Fruit fly (Drosophila melanogaster) whole organism, embryonic: ENCODE results near the gene Mybbp1A.

Experiments used
- BtbVII ChIP-seq: fragments of 200-800 bp; sonication (Bioruptor generic); optimal IDR thresholded peaks from 3 replicates; lab custom pipeline; 2017; ENCODE audit warnings: missing biosample characterization, mild to moderate bottlenecking, missing genetic modification characterization
- CG1024 ChIP-seq: fragments of 200-800 bp; sonication (Bioruptor generic); IDR thresholded peaks from 2 replicates; pipeline ENCODE4 v1.3.6; 2022; ENCODE audit warnings: missing biosample characterization, missing genetic modification characterization
- CG10321 ChIP-seq: fragments of 200-800 bp; sonication (Bioruptor generic); IDR thresholded peaks from 2 replicates; pipeline ENCODE4 v1.3.6; 2022; ENCODE audit warnings: missing biosample characterization, missing genetic modification characterization
- CG11247 ChIP-seq: fragments of 200-800 bp; sonication (Bioruptor generic); IDR thresholded peaks from 2 replicates; pipeline ENCODE4 v1.3.6; 2022; ENCODE audit warnings: missing biosample characterization, missing genetic modification characterization
- CG11695 ChIP-seq: fragments of 200-800 bp; sonication (Bioruptor generic); IDR thresholded peaks from 3 replicates; pipeline ENCODE4 v1.3.6; 2022; ENCODE audit warnings: missing biosample characterization, missing genetic modification characterization
- CG12769 ChIP-seq: fragments of 200-800 bp; sonication (Bioruptor generic); optimal IDR thresholded peaks from 2 replicates; lab custom pipeline; 2019; ENCODE audit warnings: missing biosample characterization, mild to moderate bottlenecking, missing genetic modification characterization, moderate library complexity
- CG14667 ChIP-seq: fragments of 200-800 bp; sonication (Bioruptor generic); IDR thresholded peaks from 2 replicates; pipeline ENCODE4 v1.3.6; 2022; ENCODE audit warnings: missing biosample characterization, missing genetic modification characterization
- CG14710 ChIP-seq: fragments of 200-800 bp; sonication (Bioruptor generic); optimal IDR thresholded peaks from 3 replicates; lab custom pipeline; 2019; ENCODE audit warnings: missing biosample characterization, mild to moderate bottlenecking, missing genetic modification characterization, moderate library complexity
- CG16815 ChIP-seq: fragments of 200-800 bp; sonication (Bioruptor generic); optimal IDR thresholded peaks from 3 replicates; lab custom pipeline; 2017; ENCODE audit warnings: missing biosample characterization, mild to moderate bottlenecking, missing genetic modification characterization
- CG17568 ChIP-seq: fragments of 200-800 bp; sonication (Bioruptor generic); optimal IDR thresholded peaks from 2 replicates; lab custom pipeline; 2018; ENCODE audit warnings: missing biosample characterization, mild to moderate bottlenecking, missing genetic modification characterization, moderate library complexity
- CG2202 ChIP-seq: fragments of 200-800 bp; sonication (Bioruptor generic); optimal IDR thresholded peaks from 2 replicates; lab custom pipeline; 2018; ENCODE audit warnings: missing biosample characterization, mild to moderate bottlenecking, missing genetic modification characterization
- CG2875 ChIP-seq: fragments of 200-800 bp; sonication (Bioruptor generic); optimal IDR thresholded peaks from 2 replicates; lab custom pipeline; 2017; ENCODE audit warnings: missing biosample characterization, mild to moderate bottlenecking, missing genetic modification characterization, missing genetic modification reagents
- CG31441 ChIP-seq: fragments of 200-800 bp; sonication (Bioruptor generic); IDR thresholded peaks from 2 replicates; pipeline ENCODE4 v1.3.6; 2022; ENCODE audit warnings: missing biosample characterization, missing genetic modification characterization
- CG3838 ChIP-seq: fragments of 200-800 bp; sonication (Bioruptor generic); optimal IDR thresholded peaks from 3 replicates; lab custom pipeline; 2016; ENCODE audit warnings: missing biosample characterization, missing genetic modification characterization
- CG3995 ChIP-seq: fragments of 200-800 bp; sonication (Bioruptor generic); optimal IDR thresholded peaks from 3 replicates; lab custom pipeline; 2016; ENCODE audit warnings: missing biosample characterization, missing genetic modification characterization
- CG43689 ChIP-seq: fragments of 200-800 bp; sonication (Bioruptor generic); IDR thresholded peaks from 2 replicates; pipeline ENCODE4 v1.3.6; 2022; ENCODE audit warnings: missing biosample characterization, missing genetic modification characterization
- CG6272 ChIP-seq: fragments of 200-800 bp; sonication (Bioruptor generic); IDR thresholded peaks from 2 replicates; pipeline ENCODE4 v1.3.6; 2022; ENCODE audit warnings: missing biosample characterization, missing genetic modification characterization
- CG6854 ChIP-seq: fragments of 200-800 bp; sonication (Bioruptor generic); optimal IDR thresholded peaks from 3 replicates; lab custom pipeline; 2017; ENCODE audit warnings: missing biosample characterization, mild to moderate bottlenecking, missing genetic modification characterization
- CG7963 ChIP-seq: fragments of 200-800 bp; sonication (Bioruptor generic); IDR thresholded peaks from 3 replicates; pipeline ENCODE4 v1.3.6; 2022; ENCODE audit warnings: missing biosample characterization, missing genetic modification characterization; ENCODE audit not compliant: partially characterized antibody
- CG9797 ChIP-seq: fragments of 200-800 bp; sonication (Bioruptor generic); optimal IDR thresholded peaks from 3 replicates; lab custom pipeline; 2018; ENCODE audit warnings: missing biosample characterization, mild to moderate bottlenecking, missing genetic modification characterization
- E2f2 ChIP-seq: fragments of 200-800 bp; sonication (Bioruptor generic); IDR thresholded peaks from 2 replicates; pipeline ENCODE4 v1.3.6; 2022; ENCODE audit warnings: missing biosample characterization, missing genetic modification characterization
- Fer1 ChIP-seq: fragments of 200-800 bp; sonication (Bioruptor generic); optimal IDR thresholded peaks from 2 replicates; lab custom pipeline; 2017; ENCODE audit warnings: missing biosample characterization, mild to moderate bottlenecking, missing genetic modification characterization
- Hmr ChIP-seq: fragments of 200-800 bp; sonication (Bioruptor generic); optimal IDR thresholded peaks from 3 replicates; lab custom pipeline; 2017; ENCODE audit warnings: mild to moderate bottlenecking, missing biosample characterization, missing genetic modification reagents, missing genetic modification characterization
- MESR4 ChIP-seq: fragments of 200-800 bp; sonication (Bioruptor generic); optimal IDR thresholded peaks from 2 replicates; lab custom pipeline; 2018; ENCODE audit warnings: missing biosample characterization, mild to moderate bottlenecking, missing genetic modification characterization, moderate library complexity
- Poxn ChIP-seq: fragments of 200-800 bp; sonication (Bioruptor generic); IDR thresholded peaks from 2 replicates; pipeline ENCODE4 v1.3.6; 2022; ENCODE audit warnings: missing biosample characterization, missing genetic modification characterization
- Rx ChIP-seq: fragments of 200-800 bp; sonication (Bioruptor generic); IDR thresholded peaks from 2 replicates; pipeline ENCODE4 v1.3.6; 2022; ENCODE audit warnings: missing biosample characterization, missing genetic modification characterization
- Trl ChIP-seq, 3 experiments: fragments of >200 bp in 2 of 3; fragments of 200-800 bp in 1 of 3; sonication (Bioruptor generic) in 1 of 3; optimal IDR thresholded peaks; 2 replicates in 1 of 3; 3 replicates in 2 of 3; lab custom pipeline; 2016 to 2017; ENCODE audit warnings: missing biosample characterization in 1 of 3, missing genetic modification characterization in 1 of 3
- ap ChIP-seq: fragments of 200-800 bp; sonication (Bioruptor generic); IDR thresholded peaks from 2 replicates; pipeline ENCODE4 v1.3.6; 2022; ENCODE audit warnings: missing biosample characterization, missing genetic modification characterization
- bigmax ChIP-seq: fragments of 200-800 bp; sonication (Bioruptor generic); optimal IDR thresholded peaks from 2 replicates; lab custom pipeline; 2018; ENCODE audit warnings: missing biosample characterization, mild to moderate bottlenecking, missing genetic modification characterization
- crp ChIP-seq, 2 experiments: fragments of 200-800 bp; sonication (Bioruptor generic); optimal IDR thresholded peaks; 2 replicates in 1 of 2; 3 replicates in 1 of 2; lab custom pipeline; 2017; ENCODE audit warnings: missing biosample characterization in 2 of 2, missing genetic modification characterization in 2 of 2, mild to moderate bottlenecking in 1 of 2, moderate library complexity in 1 of 2
- disco-r ChIP-seq: fragments of 200-800 bp; sonication (Bioruptor generic); optimal IDR thresholded peaks from 2 replicates; lab custom pipeline; 2016; ENCODE audit warnings: missing biosample characterization, missing genetic modification characterization
- dpn ChIP-seq, 2 experiments: fragments of 200-800 bp; sonication (Bioruptor generic); optimal IDR thresholded peaks; 3 replicates each; lab custom pipeline; 2016; ENCODE audit warnings: missing biosample characterization in 2 of 2, missing genetic modification characterization in 2 of 2
- emc ChIP-seq: fragments of 200-800 bp; sonication (Bioruptor generic); optimal IDR thresholded peaks from 2 replicates; lab custom pipeline; 2016; ENCODE audit warnings: missing biosample characterization, missing genetic modification characterization
- exex ChIP-seq: fragments of 200-800 bp; sonication (Bioruptor generic); optimal IDR thresholded peaks from 4 replicates; lab custom pipeline; 2018; ENCODE audit warnings: missing biosample characterization, mild to moderate bottlenecking, missing genetic modification characterization, moderate library complexity
- fd64A ChIP-seq: fragments of 200-800 bp; sonication (Bioruptor generic); optimal IDR thresholded peaks from 3 replicates; lab custom pipeline; 2018; ENCODE audit warnings: missing biosample characterization, mild to moderate bottlenecking, missing genetic modification characterization
- fu2 ChIP-seq: fragments of 200-800 bp; sonication (Bioruptor generic); optimal IDR thresholded peaks from 2 replicates; lab custom pipeline; 2016; ENCODE audit warnings: missing biosample characterization, missing genetic modification characterization
- hbn ChIP-seq: fragments of 200-800 bp; sonication (Bioruptor generic); IDR thresholded peaks from 2 replicates; pipeline ENCODE4 v1.3.6; 2022; ENCODE audit warnings: missing biosample characterization, missing genetic modification characterization; ENCODE audit not compliant: partially characterized antibody
- insv ChIP-seq, 2 experiments: fragments of 200-800 bp; sonication (Bioruptor generic); optimal IDR thresholded peaks; 3 replicates each; lab custom pipeline; 2016 to 2018; ENCODE audit warnings: missing biosample characterization in 2 of 2, missing genetic modification characterization in 2 of 2
- kah ChIP-seq: fragments of 200-800 bp; sonication (Bioruptor generic); optimal IDR thresholded peaks from 2 replicates; lab custom pipeline; 2018; ENCODE audit warnings: missing biosample characterization, mild to moderate bottlenecking, missing genetic modification characterization
- kay ChIP-seq: fragments of 200-800 bp; sonication (Bioruptor generic); optimal IDR thresholded peaks from 2 replicates; lab custom pipeline; 2016; ENCODE audit warnings: missing biosample characterization, missing genetic modification characterization
- nau ChIP-seq: fragments of 200-800 bp; sonication (Bioruptor generic); optimal IDR thresholded peaks from 3 replicates; lab custom pipeline; 2017; ENCODE audit warnings: missing biosample characterization, mild to moderate bottlenecking, missing genetic modification characterization, missing genetic modification reagents
- nom ChIP-seq: fragments of 200-800 bp; sonication (Bioruptor generic); optimal IDR thresholded peaks from 2 replicates; lab custom pipeline; 2017; ENCODE audit warnings: missing biosample characterization, missing genetic modification characterization, mild to moderate bottlenecking, moderate library complexity, missing genetic modification reagents
- otp ChIP-seq: fragments of 200-800 bp; sonication (Bioruptor generic); IDR thresholded peaks from 3 replicates; pipeline ENCODE4, ENCODE4 v1.3.6; 2022; ENCODE audit warnings: missing biosample characterization, missing genetic modification characterization
- pb ChIP-seq: fragments of 200-800 bp; sonication (Bioruptor generic); optimal IDR thresholded peaks from 3 replicates; lab custom pipeline; 2016; ENCODE audit warnings: missing biosample characterization, missing genetic modification characterization
- pfk ChIP-seq: fragments of 200-800 bp; sonication (Bioruptor generic); optimal IDR thresholded peaks from 2 replicates; lab custom pipeline; 2018; ENCODE audit warnings: missing biosample characterization, mild to moderate bottlenecking, missing genetic modification characterization, moderate library complexity
- run ChIP-seq: fragments of 200-800 bp; sonication (Bioruptor generic); optimal IDR thresholded peaks from 3 replicates; lab custom pipeline; 2018; ENCODE audit warnings: missing biosample characterization, mild to moderate bottlenecking, missing genetic modification characterization
- sr ChIP-seq: fragments of 200-800 bp; sonication (Bioruptor generic); IDR thresholded peaks from 3 replicates; pipeline ENCODE4 v1.3.6; 2022; ENCODE audit warnings: missing biosample characterization, missing genetic modification characterization
- tap ChIP-seq: fragments of 200-800 bp; optimal IDR thresholded peaks from 3 replicates; lab custom pipeline; 2019; ENCODE audit warnings: missing biosample characterization, mild to moderate bottlenecking, missing genetic modification characterization, moderate library complexity
- tx ChIP-seq: fragments of 200-800 bp; sonication (Bioruptor generic); optimal IDR thresholded peaks from 2 replicates; lab custom pipeline; 2016; ENCODE audit warnings: missing biosample characterization, missing genetic modification characterization
- unpg ChIP-seq: fragments of 200-800 bp; sonication (Bioruptor generic); optimal IDR thresholded peaks from 3 replicates; lab custom pipeline; 2018; ENCODE audit warnings: missing biosample characterization, mild to moderate bottlenecking, missing genetic modification characterization, moderate library complexity

Mybbp1A gene

DNA sequence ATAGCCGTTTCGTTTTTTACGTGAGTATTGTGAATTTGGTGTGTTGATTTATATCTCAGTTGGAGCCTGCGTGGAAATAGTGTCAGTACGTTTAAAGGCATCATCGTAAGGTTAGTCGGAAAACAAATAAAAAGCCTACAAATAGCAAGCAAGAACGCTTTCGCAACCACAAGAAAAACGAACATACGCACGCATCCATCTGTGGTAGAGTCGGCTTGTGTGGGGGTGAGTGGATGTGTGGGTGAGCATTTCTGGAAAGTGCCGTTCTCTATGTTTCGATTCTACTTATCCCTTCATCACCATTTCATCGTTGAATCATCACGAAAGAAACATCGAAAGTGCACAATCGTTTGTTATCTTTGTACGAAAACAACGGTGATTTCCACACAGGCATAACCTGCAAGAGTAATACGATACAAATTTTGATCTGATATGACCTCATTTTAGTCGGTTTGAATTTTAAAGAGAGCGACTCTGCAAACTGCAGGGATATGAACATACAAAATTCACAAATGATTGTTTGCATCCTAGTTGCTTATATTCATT, 26.9 kb downstream of the Mybbp1A start:
- TF ChIP-seq nom (GFP tag; lab: Kevin White, UChicago) (peak; percentile 40), disco-r (GFP tag; lab: Kevin White, UChicago) (no peak), CG1024 (no peak), CG3995 (GFP tag; lab: Kevin White, UChicago) (no peak), otp (GFP tag; lab: Robert Waterston, UW) (no peak), CG10321 (GFP tag; lab: Robert Waterston, UW) (no peak), tx (GFP tag; lab: Kevin White, UChicago) (no peak), CG17568 (GFP tag; lab: Kevin White, UChicago) (peak; percentile 33), sr (GFP tag; lab: Robert Waterston, UW) (peak; percentile 62; the same call in 2 of the 3 replicates), emc (no peak), dpn (GFP tag; optimal IDR thresholded peaks at IDR 0.05; lab: Kevin White, UChicago) (no peak), run (no peak), CG6272 (GFP tag; lab: Robert Waterston, UW) (no peak), kah (no peak), bigmax (peak; percentile 40), ap (GFP tag; lab: Robert Waterston, UW) (no peak), fd64A (GFP tag; lab: Kevin White, UChicago) (no peak), Poxn (GFP tag; lab: Robert Waterston, UW) (no peak), kay (GFP tag; lab: Kevin White, UChicago) (peak; percentile 16), insv (GFP tag; optimal IDR thresholded peaks at IDR 0.05; lab: Kevin White, UChicago) (no peak), CG7963 (GFP tag; lab: Robert Waterston, UW) (no peak), crp (GFP tag; optimal IDR thresholded peaks at IDR 0.05; lab: Kevin White, UChicago) (no peak), E2f2 (GFP tag; lab: Robert Waterston, UW) (0 out of 2 replicates have a peak, but pooled peaks have one; percentile 2), BtbVII (GFP tag; lab: Kevin White, UChicago) (no peak), Hmr (GFP tag; lab: Kevin White, UChicago) (no peak), tap (no peak), CG11247 (GFP tag; lab: Robert Waterston, UW) (no peak), MESR4 (GFP tag; lab: Kevin White, UChicago) (peak; percentile 67), CG2202 (tag; lab: Kevin White, UChicago) (no peak), exex (tag; lab: Kevin White, UChicago) (no peak), hbn (GFP tag; lab: Robert Waterston, UW) (no peak), pb (GFP tag; lab: Kevin White, UChicago) (no peak), pfk (GFP tag; lab: Kevin White, UChicago) (peak; percentile 80), CG14667 (GFP tag; lab: Robert Waterston, UW) (no peak), CG11695 (GFP tag; lab: Robert Waterston, UW) (no peak), Rx (GFP tag; lab: Robert Waterston, UW) (no peak), fu2 (GFP tag; lab: Kevin White, UChicago) (no peak), CG43689 (no peak), Fer1 (no peak), CG12769 (peak; percentile 9), CG3838 (GFP tag; lab: Kevin White, UChicago) (no peak), CG16815 (GFP tag; lab: Kevin White, UChicago) (no peak), Trl (optimal IDR thresholded peaks at IDR 0.05; lab: Kevin White, UChicago) (peak in 1 of 2 experiments; percentile 11), Trl (GFP tag; optimal IDR thresholded peaks at IDR 0.05; lab: Kevin White, UChicago) (no peak), CG14710 (no peak), CG9797 (GFP tag; lab: Kevin White, UChicago) (no peak), CG2875 (GFP tag; lab: Kevin White, UChicago) (no peak), CG31441 (GFP tag; lab: Robert Waterston, UW) (no peak), nau (GFP tag; lab: Kevin White, UChicago) (no peak), unpg (GFP tag; lab: Kevin White, UChicago) (no peak), CG6854 (no peak)
